Worm (Caenorhabditis elegans) whole organism, midembryonic: Measurements from ENCODE around the gene T04A11.4.
"Not testable (repeated sequence)": the region's sequence is repeated elsewhere in the genome, so short reads cannot be mapped to it uniquely, and the experiment has no call there.

Experiments used
- T22C8.4 ChIP-seq: fragments of 200-800 bp; sonication (Bioruptor generic); IDR thresholded peaks from 2 replicates; pipeline ENCODE4 v1.3.6; 2022; ENCODE audit warnings: missing genetic modification characterization, missing compliant biosample characterization
- cog-1 ChIP-seq: sonication (generic microtip); optimal IDR thresholded peaks from 2 replicates; lab custom pipeline; 2016; ENCODE audit warnings: missing genetic modification characterization, missing compliant biosample characterization
- flt-1 ChIP-seq: fragments of 200-800 bp; sonication (Bioruptor generic); IDR thresholded peaks from 2 replicates; pipeline ENCODE4 v1.3.6; 2022; ENCODE audit warnings: missing genetic modification characterization, missing compliant biosample characterization
- klf-2 ChIP-seq: fragments of 200-800 bp; sonication (Bioruptor generic); conservative IDR thresholded peaks from 2 replicates; pipeline ENCODE4 v1.3.6; 2022; ENCODE audit warnings: missing genetic modification reagents, missing genetic modification characterization, missing compliant biosample characterization
- med-1 ChIP-seq: sonication (generic microtip); optimal IDR thresholded peaks from 2 replicates; lab custom pipeline; 2017; ENCODE audit warnings: missing genetic modification characterization, mild to moderate bottlenecking, missing compliant biosample characterization, antibody characterized with exemption, missing genetic modification reagents; ENCODE audit not compliant: insufficient read depth
- ref-1 ChIP-seq: fragments of 200-800 bp; sonication (Bioruptor generic); conservative IDR thresholded peaks from 2 replicates; pipeline ENCODE4 v1.3.6; 2022; ENCODE audit warnings: missing genetic modification reagents, missing genetic modification characterization, missing compliant biosample characterization
- tab-1 ChIP-seq: fragments of 200-800 bp; sonication (Bioruptor generic); IDR thresholded peaks from 2 replicates; pipeline ENCODE4 v1.3.6; 2022; ENCODE audit warnings: missing genetic modification characterization, missing compliant biosample characterization
- ztf-23 ChIP-seq: fragments of 200-800 bp; sonication (Bioruptor generic); IDR thresholded peaks from 2 replicates; pipeline ENCODE4 v1.3.6; 2022; ENCODE audit warnings: missing genetic modification reagents, missing genetic modification characterization, missing compliant biosample characterization
- ztf-29 ChIP-seq: fragments of 200-800 bp; sonication (Bioruptor generic); IDR thresholded peaks from 2 replicates; pipeline ENCODE4 v1.3.6; 2022; ENCODE audit warnings: missing genetic modification reagents, missing genetic modification characterization, missing compliant biosample characterization

The T04A11.4 gene

ce11 chrIV:12484479-12484878, at the start of gene T04A11.4:
TSS of gene T04A11.4 (minus strand) at chrIV:12484579.
- not testable (repeated sequence) for TF ChIP-seq klf-2 (GFP tag; lab: Robert Waterston, UW); tab-1; flt-1 (GFP tag; lab: Robert Waterston, UW)

ce11 chrIV:12531464-12531863, 47.1 kb upstream of the T04A11.4 start:
- no peak for TF ChIP-seq ztf-23 (GFP tag; lab: Robert Waterston, UW)
- TF ChIP-seq ref-1 (GFP tag; lab: Robert Waterston, UW): no peak
- TF ChIP-seq cog-1 (tag; lab: Kevin White, UChicago): no peak
- TF ChIP-seq ztf-29 (GFP tag; lab: Robert Waterston, UW): no peak
- no peak for TF ChIP-seq T22C8.4 (GFP tag; lab: Robert Waterston, UW)

- TF ChIP-seq med-1 (GFP tag; lab: Kevin White, UChicago) (no peak), klf-2 (GFP tag; lab: Robert Waterston, UW) (no peak), cog-1 (tag; lab: Kevin White, UChicago) (no peak), tab-1 (no peak), flt-1 (GFP tag; lab: Robert Waterston, UW) (no peak), T22C8.4 (GFP tag; lab: Robert Waterston, UW) (no peak), ztf-29 (GFP tag; lab: Robert Waterston, UW) (no peak), ref-1 (GFP tag; lab: Robert Waterston, UW) (no peak), ztf-23 (GFP tag; lab: Robert Waterston, UW) (no peak)
These were observed 46.7 kb upstream of the T04A11.4 start, which contains the start of gene F53B2.5 for ce11 chrIV:12531047-12531446. TSS of gene F53B2.5 (minus strand) at chrIV:12531147.

- TF ChIP-seq ztf-29 (GFP tag; lab: Robert Waterston, UW) (no peak), T22C8.4 (GFP tag; lab: Robert Waterston, UW) (no peak), flt-1 (GFP tag; lab: Robert Waterston, UW) (no peak), ztf-23 (GFP tag; lab: Robert Waterston, UW) (no peak), tab-1 (no peak)
These were observed 42.8 kb upstream of the T04A11.4 start, which contains the start of gene F53B2.8 for ce11 chrIV:12527217-12527616. TSS of gene F53B2.8 (minus strand) at chrIV:12527396.

ce11 chrIV:12525409-12525808, 41.0 kb upstream of the T04A11.4 start, which contains the start of gene eak-4:
TSS of gene eak-4 (minus strand) at chrIV:12525509.
- TF ChIP-seq klf-2 (GFP tag; lab: Robert Waterston, UW) (no peak), med-1 (GFP tag; lab: Kevin White, UChicago) (no peak), flt-1 (GFP tag; lab: Robert Waterston, UW) (no peak), T22C8.4 (GFP tag; lab: Robert Waterston, UW) (no peak)

ce11 chrIV:12522521-12522920, 38.1 kb upstream of the T04A11.4 start, which contains the start of gene sru-13:
TSS of gene sru-13 (minus strand) at chrIV:12522621.
- no peak for TF ChIP-seq cog-1 (tag; lab: Kevin White, UChicago)
- TF ChIP-seq tab-1: no peak
- TF ChIP-seq klf-2 (GFP tag; lab: Robert Waterston, UW): no peak
- TF ChIP-seq flt-1 (GFP tag; lab: Robert Waterston, UW): no peak
- TF ChIP-seq med-1 (GFP tag; lab: Kevin White, UChicago): no peak
- no peak for TF ChIP-seq ref-1 (GFP tag; lab: Robert Waterston, UW)
- TF ChIP-seq ztf-29 (GFP tag; lab: Robert Waterston, UW): no peak
- no peak for TF ChIP-seq T22C8.4 (GFP tag; lab: Robert Waterston, UW)
- no peak for TF ChIP-seq ztf-23 (GFP tag; lab: Robert Waterston, UW)

- TF ChIP-seq ztf-23 (GFP tag; lab: Robert Waterston, UW): no peak
- no peak for TF ChIP-seq tab-1
- no peak for TF ChIP-seq T22C8.4 (GFP tag; lab: Robert Waterston, UW)
- no peak for TF ChIP-seq klf-2 (GFP tag; lab: Robert Waterston, UW)
- TF ChIP-seq ztf-29 (GFP tag; lab: Robert Waterston, UW): no peak
These were observed 35.8 kb upstream of the T04A11.4 start, which contains the start of gene tsp-4 for ce11 chrIV:12520150-12520549. TSS of gene tsp-4 (minus strand) at chrIV:12520250.

ce11 chrIV:12505397-12505796, 21.0 kb upstream of the T04A11.4 start, which contains the start of gene sru-17:
TSS of gene sru-17 (plus strand) at chrIV:12505697.
- TF ChIP-seq flt-1 (GFP tag; lab: Robert Waterston, UW); tab-1; ztf-29 (GFP tag; lab: Robert Waterston, UW): not testable (repeated sequence)

- no peak for TF ChIP-seq ztf-23 (GFP tag; lab: Robert Waterston, UW)
- TF ChIP-seq flt-1 (GFP tag; lab: Robert Waterston, UW): no peak
- no peak for TF ChIP-seq ref-1 (GFP tag; lab: Robert Waterston, UW)
- TF ChIP-seq T22C8.4 (GFP tag; lab: Robert Waterston, UW): no peak
These were observed 17.6 kb upstream of the T04A11.4 start, which contains the start of gene sru-18 for ce11 chrIV:12501956-12502355. TSS of gene sru-18 (plus strand) at chrIV:12502256.

- TF ChIP-seq ref-1 (GFP tag; lab: Robert Waterston, UW) (no peak), med-1 (GFP tag; lab: Kevin White, UChicago) (no peak), ztf-23 (GFP tag; lab: Robert Waterston, UW) (no peak), cog-1 (tag; lab: Kevin White, UChicago) (no peak), tab-1 (no peak), flt-1 (GFP tag; lab: Robert Waterston, UW) (no peak), klf-2 (GFP tag; lab: Robert Waterston, UW) (no peak), ztf-29 (GFP tag; lab: Robert Waterston, UW) (no peak)
These were observed 13.9 kb upstream of the T04A11.4 start, which contains the start of gene sru-19 for ce11 chrIV:12498238-12498637. TSS of gene sru-19 (plus strand) at chrIV:12498538.
